Worm (Caenorhabditis elegans) whole organism, L1 larva: ENCODE data around the gene T12A7.9.

Experiments used
- alr-1 ChIP-seq: fragments of 200-800 bp; sonication (Bioruptor generic); optimal IDR thresholded peaks from 2 replicates; lab custom pipeline; 2018; ENCODE audit warnings: borderline replicate concordance, mild to moderate bottlenecking, missing genetic modification characterization, missing compliant biosample characterization
- ama-1 ChIP-seq: fragments of 150-350 bp; optimal IDR thresholded peaks from 2 replicates; lab custom pipeline; 2014
- ceh-8 ChIP-seq: fragments of 200-800 bp; sonication (Bioruptor generic); optimal IDR thresholded peaks from 2 replicates; lab custom pipeline; 2018; ENCODE audit warnings: mild to moderate bottlenecking, missing genetic modification characterization, moderate library complexity, missing compliant biosample characterization
- ceh-90 ChIP-seq: sonication (generic microtip); optimal IDR thresholded peaks from 2 replicates; lab custom pipeline; 2016; ENCODE audit warnings: missing genetic modification characterization, missing compliant biosample characterization
- dsc-1 ChIP-seq: sonication (generic microtip); optimal IDR thresholded peaks from 2 replicates; lab custom pipeline; 2016; ENCODE audit warnings: mild to moderate bottlenecking, missing genetic modification characterization, missing compliant biosample characterization
- efl-1 ChIP-seq, 4 experiments: fragments of 150-350 bp; optimal IDR thresholded peaks in 3 of 4; peaks in 1 of 4; 1 replicate in 1 of 4; 2 replicates in 3 of 4; lab custom pipeline; 2014; ENCODE audit warnings: missing biosample characterization in 2 of 4, missing genetic modification characterization in 2 of 4, missing genetic modification reagents in 2 of 4
- egl-13 ChIP-seq: sonication (generic microtip); optimal IDR thresholded peaks from 2 replicates; lab custom pipeline; 2016; ENCODE audit warnings: missing genotype, missing genetic modification reagents, missing genetic modification characterization, missing compliant biosample characterization
- elt-2 ChIP-seq: sonication (generic microtip); optimal IDR thresholded peaks from 2 replicates; lab custom pipeline; 2016; ENCODE audit warnings: missing genetic modification characterization, mild to moderate bottlenecking, inconsistent platforms, missing compliant biosample characterization, missing genetic modification reagents
- fkh-10 ChIP-seq: sonication (generic microtip); optimal IDR thresholded peaks from 2 replicates; lab custom pipeline; 2017; ENCODE audit warnings: missing biosample characterization, missing genetic modification reagents, missing genetic modification characterization
- grh-1 ChIP-seq: fragments of 200-800 bp; sonication (Bioruptor generic); IDR thresholded peaks from 2 replicates; pipeline ENCODE4 v1.3.6; 2022; ENCODE audit warnings: missing genetic modification reagents, missing genetic modification characterization, missing compliant biosample characterization
- lin-14 ChIP-seq: fragments of 200-800 bp; sonication (Bioruptor generic); optimal IDR thresholded peaks from 2 replicates; lab custom pipeline; 2018; ENCODE audit warnings: mild to moderate bottlenecking, missing genetic modification characterization, moderate library complexity, missing compliant biosample characterization
- lin-39 ChIP-seq: fragments of 150-350 bp; optimal IDR thresholded peaks from 2 replicates; lab custom pipeline; 2014; ENCODE audit warnings: missing biosample characterization, missing genetic modification reagents, missing genetic modification characterization
- lsy-2 ChIP-seq, 2 experiments: fragments of 150-350 bp; optimal IDR thresholded peaks; 2 replicates each; lab custom pipeline; 2014; ENCODE audit warnings: missing biosample characterization in 2 of 2, missing genetic modification characterization in 2 of 2
- mef-2 ChIP-seq: fragments of 150-350 bp; optimal IDR thresholded peaks from 2 replicates; lab custom pipeline; 2014; ENCODE audit warnings: missing biosample characterization, missing genetic modification characterization
- nhr-11 ChIP-seq: fragments of 150-350 bp; optimal IDR thresholded peaks from 2 replicates; lab custom pipeline; 2014; ENCODE audit warnings: missing biosample characterization, missing genetic modification characterization
- nhr-19 ChIP-seq: fragments of 200-800 bp; sonication (Bioruptor generic); conservative IDR thresholded peaks from 2 replicates; pipeline ENCODE4 v1.3.6; 2022; ENCODE audit warnings: missing genetic modification characterization, missing compliant biosample characterization
- nhr-47 ChIP-seq: sonication (generic microtip); optimal IDR thresholded peaks from 2 replicates; lab custom pipeline; 2016; ENCODE audit warnings: mild to moderate bottlenecking, missing genetic modification characterization, moderate library complexity, missing compliant biosample characterization
- nhr-71 ChIP-seq: sonication (generic microtip); optimal IDR thresholded peaks from 2 replicates; lab custom pipeline; 2016; ENCODE audit warnings: mild to moderate bottlenecking, missing genetic modification characterization, moderate library complexity, missing compliant biosample characterization
- nhr-77 ChIP-seq: fragments of 150-350 bp; optimal IDR thresholded peaks from 2 replicates; lab custom pipeline; 2014; ENCODE audit warnings: missing biosample characterization, missing genetic modification characterization
- nhr-90 ChIP-seq: sonication (generic microtip); optimal IDR thresholded peaks from 2 replicates; lab custom pipeline; 2016; ENCODE audit warnings: mild to moderate bottlenecking, missing genetic modification characterization, missing compliant biosample characterization; ENCODE audit not compliant: poor library complexity
- pqm-1 ChIP-seq: sonication (generic microtip); optimal IDR thresholded peaks from 3 replicates; lab custom pipeline; 2017; ENCODE audit warnings: missing biosample characterization, missing genetic modification characterization
- rnt-1 ChIP-seq: sonication (generic microtip); optimal IDR thresholded peaks from 2 replicates; lab custom pipeline; 2016; ENCODE audit warnings: mild to moderate bottlenecking, missing genetic modification characterization, moderate library complexity, missing compliant biosample characterization
- sox-4 ChIP-seq: sonication (generic microtip); optimal IDR thresholded peaks from 2 replicates; lab custom pipeline; 2016; ENCODE audit warnings: missing genetic modification characterization, missing compliant biosample characterization
- sup-37 ChIP-seq: fragments of 200-800 bp; sonication (Bioruptor generic); optimal IDR thresholded peaks from 2 replicates; lab custom pipeline; 2018; ENCODE audit warnings: mild to moderate bottlenecking, missing genetic modification characterization, missing compliant biosample characterization
- tlp-1 ChIP-seq: fragments of 150-350 bp; optimal IDR thresholded peaks from 2 replicates; lab custom pipeline; 2014; ENCODE audit warnings: missing biosample characterization, missing genetic modification characterization
- unc-30 ChIP-seq: sonication (generic microtip); optimal IDR thresholded peaks from 2 replicates; lab custom pipeline; 2017; ENCODE audit warnings: missing biosample characterization, missing genetic modification characterization
- unc-62 ChIP-seq: fragments of 150-350 bp; optimal IDR thresholded peaks from 2 replicates; lab custom pipeline; 2014; ENCODE audit warnings: missing biosample characterization, missing genetic modification reagents, missing genetic modification characterization
- unc-86 ChIP-seq: sonication (generic microtip); optimal IDR thresholded peaks from 2 replicates; lab custom pipeline; 2016; ENCODE audit warnings: missing genetic modification characterization, missing compliant biosample characterization
- xbp-1 ChIP-seq: sonication (generic microtip); optimal IDR thresholded peaks from 2 replicates; lab custom pipeline; 2016; ENCODE audit warnings: missing genetic modification characterization, missing compliant biosample characterization
- zip-4 ChIP-seq: fragments of 200-800 bp; sonication (Bioruptor generic); optimal IDR thresholded peaks from 2 replicates; lab custom pipeline; 2018; ENCODE audit warnings: mild to moderate bottlenecking, missing genetic modification characterization, moderate library complexity, missing compliant biosample characterization

The T12A7.9 gene

ce11 chrIV:11782846-11783245 is 27.0 kb upstream of the T12A7.9 start:
- TF ChIP-seq dsc-1 (tag; lab: Kevin White, UChicago) = peak; percentile 82
- TF ChIP-seq zip-4 (GFP tag; lab: Kevin White, UChicago) = no peak
- TF ChIP-seq ceh-8 (GFP tag; lab: Kevin White, UChicago) = peak; percentile 26
- no peak for TF ChIP-seq nhr-77 (tag; lab: Kevin White, UChicago)
- TF ChIP-seq lin-14 (GFP tag; lab: Kevin White, UChicago) = peak; percentile 31
- no peak for TF ChIP-seq ceh-90
- TF ChIP-seq alr-1 (tag; lab: Kevin White, UChicago) = no peak
- no peak for TF ChIP-seq unc-30 (tag; lab: Kevin White, UChicago)
- TF ChIP-seq lin-39 (tag; lab: Kevin White, UChicago) = no peak
- TF ChIP-seq pqm-1 (tag; lab: Kevin White, UChicago) = no peak
- TF ChIP-seq nhr-11 (tag; lab: Kevin White, UChicago) = no peak
- TF ChIP-seq rnt-1 (tag; lab: Kevin White, UChicago) = no peak

ce11 chrIV:11779028-11779427 is 23.2 kb upstream of the T12A7.9 start, which contains the start of gene lpr-2:
Gene lpr-2 (plus strand): TSS chrIV:11779216.
- TF ChIP-seq grh-1 (GFP tag; lab: Robert Waterston, UW) (no peak), nhr-71 (tag; lab: Kevin White, UChicago) (peak; percentile 26), nhr-90 (tag; lab: Kevin White, UChicago) (no peak), nhr-19 (GFP tag; lab: Robert Waterston, UW) (0 out of 2 replicates have a peak, but pooled peaks have one; percentile 3), rnt-1 (tag; lab: Kevin White, UChicago) (peak; percentile 47), lin-39 (tag; lab: Kevin White, UChicago) (peak; percentile 45), lsy-2 (tag; optimal IDR thresholded peaks at IDR 0.05; lab: Kevin White, UChicago) (peak in 1 of 2 experiments; percentile 3)

- TF ChIP-seq nhr-47 (tag; lab: Kevin White, UChicago) (peak; percentile 16), unc-86 (peak; percentile 21), xbp-1 (tag; lab: Kevin White, UChicago) (no peak), sox-4 (tag; lab: Kevin White, UChicago) (no peak), nhr-71 (tag; lab: Kevin White, UChicago) (peak; percentile 75), lin-14 (GFP tag; lab: Kevin White, UChicago) (peak; percentile 13), sup-37 (GFP tag; lab: Kevin White, UChicago) (no peak), egl-13 (tag; lab: Kevin White, UChicago) (peak; percentile 62)
Measured at ce11 chrIV:11776968-11777467, 21.2 kb upstream of the T12A7.9 start.

ce11 chrIV:11773692-11774225 is 18.0 kb upstream of the T12A7.9 start, which contains the start of gene lips-5:
Gene lips-5 (minus strand): TSS chrIV:11773742.
- peak; percentile 30 for TF ChIP-seq elt-2
- TF ChIP-seq nhr-77 (tag; lab: Kevin White, UChicago) = no peak
- no peak for TF ChIP-seq ceh-90

- TF ChIP-seq efl-1 (optimal IDR thresholded peaks at IDR 0.05; lab: Kevin White, UChicago) = no peak
- TF ChIP-seq efl-1 (GFP tag; optimal IDR thresholded peaks at IDR 0.05 in 1 of 2; lab: Kevin White, UChicago) = peak in 1 of 2 experiments; percentile 94
- TF ChIP-seq alr-1 (tag; lab: Kevin White, UChicago) = no peak
Measured at ce11 chrIV:11772119-11772518, 16.3 kb upstream of the T12A7.9 start.

- TF ChIP-seq lin-14 (GFP tag; lab: Kevin White, UChicago) (peak; percentile 10), rnt-1 (tag; lab: Kevin White, UChicago) (no peak), tlp-1 (tag; lab: Kevin White, UChicago) (peak; percentile 70), pqm-1 (tag; lab: Kevin White, UChicago) (peak; percentile 84), elt-2 (peak; percentile 82), unc-62 (GFP tag; lab: Kevin White, UChicago) (no peak), fkh-10 (no peak), ama-1 (no peak), mef-2 (tag; lab: Kevin White, UChicago) (no peak)
Measured at ce11 chrIV:11771064-11771463, 15.3 kb upstream of the T12A7.9 start.
